Worm (Caenorhabditis elegans) whole organism, L3 larva: ENCODE measurements around the gene him-14.

ENCODE experiments used
- R02D3.7 ChIP-seq: fragments of 150-350 bp; optimal IDR thresholded peaks from 2 replicates; lab custom pipeline; 2014; ENCODE audit warnings: missing biosample characterization, missing genetic modification characterization
- ZK546.5 ChIP-seq: sonication (generic microtip); optimal IDR thresholded peaks from 2 replicates; lab custom pipeline; 2017; ENCODE audit warnings: missing biosample characterization, missing genetic modification characterization
- aly-2 ChIP-seq: fragments of 150-350 bp; optimal IDR thresholded peaks from 2 replicates; lab custom pipeline; 2014; ENCODE audit warnings: missing biosample characterization, missing genetic modification characterization
- ama-1 ChIP-seq: fragments of 150-350 bp; optimal IDR thresholded peaks from 2 replicates; lab custom pipeline; 2018
- ceh-16 ChIP-seq: sonication (generic microtip); optimal IDR thresholded peaks from 2 replicates; lab custom pipeline; 2017; ENCODE audit warnings: missing biosample characterization, missing genetic modification characterization
- ceh-28 ChIP-seq: fragments of 150-350 bp; optimal IDR thresholded peaks from 2 replicates; lab custom pipeline; 2014; ENCODE audit warnings: missing biosample characterization, missing genetic modification reagents, missing genetic modification characterization
- ceh-82 ChIP-seq: fragments of 150-350 bp; optimal IDR thresholded peaks from 2 replicates; lab custom pipeline; 2014; ENCODE audit warnings: missing biosample characterization, missing genetic modification characterization
- ceh-9 ChIP-seq: sonication (generic microtip); optimal IDR thresholded peaks from 2 replicates; lab custom pipeline; 2018; ENCODE audit warnings: missing biosample characterization, missing genetic modification characterization
- daf-12 ChIP-seq: fragments of 150-350 bp; optimal IDR thresholded peaks from 2 replicates; lab custom pipeline; 2014; ENCODE audit warnings: missing biosample characterization, missing genetic modification reagents, missing genetic modification characterization
- egl-27 ChIP-seq: sonication (generic microtip); optimal IDR thresholded peaks from 4 replicates; lab custom pipeline; 2017; ENCODE audit warnings: missing biosample characterization, missing genetic modification reagents, missing genetic modification characterization
- egl-5 ChIP-seq: fragments of 150-350 bp; optimal IDR thresholded peaks from 2 replicates; lab custom pipeline; 2017; ENCODE audit warnings: missing biosample characterization, missing genetic modification reagents, missing genetic modification characterization, inconsistent platforms
- elt-1 ChIP-seq: fragments of 150-350 bp; optimal IDR thresholded peaks from 2 replicates; lab custom pipeline; 2014; ENCODE audit warnings: missing biosample characterization, missing genetic modification characterization
- elt-2 ChIP-seq: sonication (generic microtip); optimal IDR thresholded peaks from 2 replicates; lab custom pipeline; 2016; ENCODE audit warnings: missing genetic modification reagents, mild to moderate bottlenecking, missing genetic modification characterization, missing compliant biosample characterization
- elt-3 ChIP-seq, 3 experiments: fragments of 150-350 bp in 1 of 3; sonication (generic microtip) in 2 of 3; optimal IDR thresholded peaks; 2 replicates in 2 of 3; 4 replicates in 1 of 3; lab custom pipeline; 2014 to 2017; ENCODE audit warnings: missing biosample characterization in 3 of 3, missing genetic modification characterization in 3 of 3
- fkh-10 ChIP-seq: sonication (generic microtip); optimal IDR thresholded peaks from 2 replicates; lab custom pipeline; 2017; ENCODE audit warnings: missing biosample characterization, missing genetic modification reagents, missing genetic modification characterization
- fkh-2 ChIP-seq: fragments of 150-350 bp; optimal IDR thresholded peaks from 2 replicates; lab custom pipeline; 2014; ENCODE audit warnings: missing biosample characterization, missing genetic modification reagents, missing genetic modification characterization
- fos-1 ChIP-seq: fragments of 150-350 bp; optimal IDR thresholded peaks from 2 replicates; lab custom pipeline; 2014; ENCODE audit warnings: missing biosample characterization, missing genetic modification characterization
- hmg-11 ChIP-seq: sonication (generic microtip); optimal IDR thresholded peaks from 2 replicates; lab custom pipeline; 2016; ENCODE audit warnings: missing genetic modification characterization, missing compliant biosample characterization
- jun-1 ChIP-seq: fragments of 150-350 bp; optimal IDR thresholded peaks from 2 replicates; lab custom pipeline; 2014; ENCODE audit warnings: missing biosample characterization, missing genetic modification reagents, missing genetic modification characterization
- lin-15B ChIP-seq: fragments of 150-350 bp; optimal IDR thresholded peaks from 2 replicates; lab custom pipeline; 2014; ENCODE audit warnings: missing biosample characterization, missing genetic modification characterization
- lin-39 ChIP-seq: fragments of 150-350 bp; optimal IDR thresholded peaks from 2 replicates; lab custom pipeline; 2018; ENCODE audit warnings: missing biosample characterization, missing genetic modification reagents, missing genetic modification characterization
- lsy-12 ChIP-seq: sonication (generic microtip); optimal IDR thresholded peaks from 2 replicates; lab custom pipeline; 2016; ENCODE audit warnings: mild to moderate bottlenecking, missing genetic modification characterization, missing compliant biosample characterization
- mml-1 ChIP-seq: fragments of 150-350 bp; sonication (generic microtip); optimal IDR thresholded peaks from 3 replicates; lab custom pipeline; 2014; ENCODE audit warnings: missing biosample characterization, missing genetic modification characterization
- nfya-1 ChIP-seq: sonication (generic microtip); optimal IDR thresholded peaks from 2 replicates; lab custom pipeline; 2017; ENCODE audit warnings: missing genetic modification characterization, mild to moderate bottlenecking, missing compliant biosample characterization, antibody characterized with exemption, moderate library complexity; ENCODE audit not compliant: insufficient read depth
- nhr-11 ChIP-seq: fragments of 150-350 bp; optimal IDR thresholded peaks from 2 replicates; lab custom pipeline; 2014; ENCODE audit warnings: missing biosample characterization, missing genetic modification characterization
- nhr-12 ChIP-seq: fragments of 150-350 bp; optimal IDR thresholded peaks from 2 replicates; lab custom pipeline; 2014; ENCODE audit warnings: missing biosample characterization, missing genetic modification characterization
- nhr-23 ChIP-seq: fragments of 150-350 bp; optimal IDR thresholded peaks from 2 replicates; lab custom pipeline; 2014; ENCODE audit warnings: missing biosample characterization, missing genetic modification reagents, missing genetic modification characterization
- nhr-237 ChIP-seq: fragments of 150-350 bp; optimal IDR thresholded peaks from 2 replicates; lab custom pipeline; 2014; ENCODE audit warnings: missing biosample characterization, missing genetic modification characterization
- nhr-25 ChIP-seq: sonication (generic microtip); optimal IDR thresholded peaks from 2 replicates; lab custom pipeline; 2017; ENCODE audit warnings: missing biosample characterization, missing genetic modification characterization
- nhr-28 ChIP-seq: fragments of 150-350 bp; optimal IDR thresholded peaks from 2 replicates; lab custom pipeline; 2014; ENCODE audit warnings: missing biosample characterization, missing genetic modification characterization
- nhr-43 ChIP-seq: sonication (generic microtip); optimal IDR thresholded peaks from 2 replicates; lab custom pipeline; 2016; ENCODE audit warnings: mild to moderate bottlenecking, missing genetic modification characterization, missing compliant biosample characterization; ENCODE audit not compliant: poor library complexity, severe bottlenecking
- nhr-67 ChIP-seq: fragments of 150-350 bp; optimal IDR thresholded peaks from 2 replicates; lab custom pipeline; 2014; ENCODE audit warnings: missing biosample characterization, missing genetic modification characterization
- nhr-76 ChIP-seq: fragments of 150-350 bp; sonication (generic microtip); optimal IDR thresholded peaks from 5 replicates; lab custom pipeline; 2014; ENCODE audit warnings: missing biosample characterization, missing genetic modification characterization
- nhr-77 ChIP-seq: fragments of 150-350 bp; optimal IDR thresholded peaks from 2 replicates; lab custom pipeline; 2014; ENCODE audit warnings: missing biosample characterization, missing genetic modification characterization
- pha-4 ChIP-seq: fragments of 150-350 bp; optimal IDR thresholded peaks from 2 replicates; lab custom pipeline; 2014; ENCODE audit warnings: missing biosample characterization, missing genetic modification reagents, missing genetic modification characterization
- pqm-1 ChIP-seq: fragments of 150-350 bp; optimal IDR thresholded peaks from 2 replicates; lab custom pipeline; 2017; ENCODE audit warnings: missing biosample characterization, missing genetic modification characterization, inconsistent platforms
- sea-2 ChIP-seq: fragments of 150-350 bp; sonication (generic microtip); optimal IDR thresholded peaks from 4 replicates; lab custom pipeline; 2014; ENCODE audit warnings: missing biosample characterization, missing genetic modification reagents, missing genetic modification characterization
- skn-1 ChIP-seq: fragments of 150-350 bp; optimal IDR thresholded peaks from 2 replicates; lab custom pipeline; 2014; ENCODE audit warnings: missing biosample characterization, missing genetic modification characterization
- snpc-4 ChIP-seq: fragments of 150-350 bp; optimal IDR thresholded peaks from 2 replicates; lab custom pipeline; 2014; ENCODE audit warnings: missing biosample characterization, missing genetic modification characterization
- tbx-2 ChIP-seq: sonication (generic microtip); optimal IDR thresholded peaks from 2 replicates; lab custom pipeline; 2016; ENCODE audit warnings: mild to moderate bottlenecking, missing genetic modification characterization, missing compliant biosample characterization
- unc-39 ChIP-seq: sonication (generic microtip); optimal IDR thresholded peaks from 4 replicates; lab custom pipeline; 2017; ENCODE audit warnings: missing biosample characterization, missing genetic modification characterization
- unc-62 ChIP-seq: fragments of 150-350 bp; sonication (generic microtip); optimal IDR thresholded peaks from 4 replicates; lab custom pipeline; 2014; ENCODE audit warnings: missing biosample characterization, missing genetic modification reagents, missing genetic modification characterization
- zag-1 ChIP-seq: fragments of 150-350 bp; optimal IDR thresholded peaks from 2 replicates; lab custom pipeline; 2014; ENCODE audit warnings: missing biosample characterization, missing genetic modification characterization
- ztf-11 ChIP-seq: fragments of 150-350 bp; optimal IDR thresholded peaks from 2 replicates; lab custom pipeline; 2014; ENCODE audit warnings: missing biosample characterization, missing genetic modification characterization
- ztf-4 ChIP-seq: fragments of 150-350 bp; optimal IDR thresholded peaks from 2 replicates; lab custom pipeline; 2014; ENCODE audit warnings: missing biosample characterization, missing genetic modification characterization

The him-14 gene

DNA sequence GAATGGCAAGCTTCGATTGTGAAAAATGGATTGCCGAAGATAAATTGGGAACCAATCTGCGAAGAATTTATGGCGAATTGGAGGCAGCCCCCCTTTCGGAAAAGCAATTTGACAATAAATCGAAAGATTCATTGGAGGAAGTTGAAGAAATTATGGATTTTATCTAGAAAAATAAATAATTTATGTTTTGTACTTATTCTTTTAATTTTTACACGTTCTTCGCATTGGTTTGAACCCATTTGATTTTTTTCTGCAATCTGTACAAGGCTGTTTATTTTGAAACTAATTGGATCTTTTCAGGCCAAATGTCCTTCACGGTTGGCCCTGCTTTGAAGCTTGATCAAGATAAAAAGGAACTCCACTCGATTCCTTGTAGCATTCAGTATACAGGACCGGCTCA lies 16.8 kb downstream of the him-14 start, which contains the start of gene ZK1127.13:
Gene ZK1127.13, plus strand, starts transcription at position 301 of the 400 bp plus-strand sequence.
- TF ChIP-seq ztf-11 (tag; lab: Kevin White, UChicago) (no peak), lin-15B (tag; lab: Kevin White, UChicago) (no peak), nhr-76 (tag; lab: Kevin White, UChicago) (no peak), nhr-77 (no peak), daf-12 (tag; lab: Kevin White, UChicago) (no peak), skn-1 (tag; lab: Kevin White, UChicago) (no peak), unc-39 (tag; lab: Kevin White, UChicago) (no peak), nhr-67 (tag; lab: Kevin White, UChicago) (no peak), nfya-1 (tag; lab: Kevin White, UChicago) (no peak), nhr-23 (tag; lab: Kevin White, UChicago) (no peak), ceh-9 (tag; lab: Kevin White, UChicago) (no peak), zag-1 (tag; lab: Kevin White, UChicago) (no peak), elt-3 (tag; optimal IDR thresholded peaks at IDR 0.05; lab: Kevin White, UChicago) (no peak), R02D3.7 (tag; lab: Kevin White, UChicago) (no peak), mml-1 (tag; lab: Kevin White, UChicago) (no peak)
- TF ChIP-seq, all 47 proteins: peak for 0

DNA sequence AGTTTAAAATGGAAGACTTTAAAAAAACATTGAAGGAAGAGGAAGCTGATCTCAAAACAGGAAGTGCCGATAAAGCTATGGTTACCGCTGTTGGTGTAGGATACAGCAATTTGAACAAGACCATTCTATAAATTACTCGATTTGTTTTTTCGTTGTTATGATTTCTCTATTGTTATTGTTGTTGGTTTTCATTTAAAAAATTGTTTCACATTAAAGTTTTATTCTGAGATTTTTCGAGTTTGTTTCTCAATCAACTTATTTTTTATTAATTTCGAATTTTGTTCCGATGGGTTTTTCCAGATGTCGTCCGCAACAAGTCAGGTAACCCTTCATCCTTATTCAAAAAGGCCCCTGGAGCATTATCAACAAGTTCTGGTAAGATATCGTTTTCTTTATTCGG lies 18.0 kb downstream of the him-14 start, which contains the start of gene ZK1127.12:
Gene ZK1127.12, plus strand, starts transcription at position 301 of the 400 bp plus-strand sequence.
- TF ChIP-seq R02D3.7 (tag; lab: Kevin White, UChicago), result no peak
- TF ChIP-seq ztf-11 (tag; lab: Kevin White, UChicago), result no peak
- no peak for TF ChIP-seq ceh-82 (tag; lab: Kevin White, UChicago)
- TF ChIP-seq fkh-10 (GFP tag; lab: Kevin White, UChicago), result no peak
- TF ChIP-seq pha-4 (tag; lab: Kevin White, UChicago), result no peak
- no peak for TF ChIP-seq zag-1 (tag; lab: Kevin White, UChicago)

DNA sequence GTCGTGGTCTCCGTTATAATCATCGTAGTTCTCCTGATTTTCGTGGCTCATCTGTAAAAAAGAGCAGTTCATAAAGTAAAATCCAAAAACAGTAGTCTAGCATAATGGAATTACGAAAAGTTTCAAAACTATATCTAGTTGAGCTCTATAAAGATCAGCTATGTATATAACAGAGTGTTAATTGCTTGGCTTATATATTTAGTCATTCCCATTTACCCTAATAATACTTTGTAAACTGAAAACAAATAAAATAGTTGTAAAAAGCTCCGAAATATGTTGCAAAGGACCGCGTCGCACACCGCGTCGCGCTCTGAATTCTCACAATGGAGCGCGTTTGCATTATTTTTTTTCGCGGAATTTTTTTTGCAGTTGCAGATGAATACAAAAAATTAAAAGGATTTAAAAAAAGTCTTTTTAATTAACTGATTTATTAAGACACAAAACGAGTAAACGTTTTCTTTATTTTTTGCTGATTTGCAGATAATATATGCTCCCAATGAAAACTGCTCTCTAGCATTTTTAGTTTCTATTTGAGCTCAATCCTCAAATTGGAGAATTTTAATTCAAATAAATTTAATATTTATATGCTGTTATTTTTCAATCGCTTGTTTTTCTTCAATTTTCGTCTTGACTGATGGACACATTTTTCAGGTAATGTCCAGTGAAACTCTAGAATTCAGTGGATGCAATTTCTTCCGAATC lies 19.6 kb downstream of the him-14 start, which contains the start of the genes tcer-1 and ZK1127.5:
Gene tcer-1, minus strand, starts transcription at position 51 of the 702 bp plus-strand sequence.
Gene ZK1127.5, plus strand, starts transcription at position 652 of the 702 bp plus-strand sequence.
- peak; percentile 53 for TF ChIP-seq egl-5 (tag; lab: Kevin White, UChicago)
- TF ChIP-seq skn-1 (tag; lab: Kevin White, UChicago), result no peak
- TF ChIP-seq unc-39 (tag; lab: Kevin White, UChicago), result no peak
- TF ChIP-seq daf-12 (tag; lab: Kevin White, UChicago), result no peak
- TF ChIP-seq pqm-1 (tag; lab: Kevin White, UChicago), result peak; percentile 21
- TF ChIP-seq lsy-12 (tag; lab: Kevin White, UChicago), result no peak
- no peak for TF ChIP-seq ztf-11 (tag; lab: Kevin White, UChicago)
- TF ChIP-seq ceh-9 (tag; lab: Kevin White, UChicago), result no peak
- no peak for TF ChIP-seq nhr-76 (tag; lab: Kevin White, UChicago)
- TF ChIP-seq pha-4 (tag; lab: Kevin White, UChicago), result peak; percentile 83
- no peak for TF ChIP-seq elt-3 (tag; optimal IDR thresholded peaks at IDR 0.05; lab: Kevin White, UChicago)
- no peak for TF ChIP-seq mml-1 (tag; lab: Kevin White, UChicago)
- no peak for TF ChIP-seq ceh-28 (tag; lab: Kevin White, UChicago)
- TF ChIP-seq zag-1 (tag; lab: Kevin White, UChicago), result no peak
- no peak for TF ChIP-seq elt-1
- peak; percentile 25 for TF ChIP-seq nhr-25 (tag; lab: Kevin White, UChicago)
- no peak for TF ChIP-seq ZK546.5
- no peak for TF ChIP-seq nhr-237 (tag; lab: Kevin White, UChicago)
- TF ChIP-seq hmg-11 (tag; lab: Kevin White, UChicago), result peak; percentile 70
- no peak for TF ChIP-seq R02D3.7 (tag; lab: Kevin White, UChicago)
- TF ChIP-seq jun-1 (tag; lab: Kevin White, UChicago), result no peak
- TF ChIP-seq unc-62 (GFP tag; lab: Kevin White, UChicago), result no peak
- peak; percentile 74 for TF ChIP-seq nfya-1 (tag; lab: Kevin White, UChicago)
- TF ChIP-seq aly-2, result no peak
- no peak for TF ChIP-seq ceh-82 (tag; lab: Kevin White, UChicago)
- TF ChIP-seq nhr-12, result no peak
- TF ChIP-seq nhr-23 (tag; lab: Kevin White, UChicago), result peak; percentile 39
- no peak for TF ChIP-seq fkh-10 (GFP tag; lab: Kevin White, UChicago)
- no peak for TF ChIP-seq sea-2 (GFP tag; lab: Kevin White, UChicago)
- no peak for TF ChIP-seq nhr-67 (tag; lab: Kevin White, UChicago)
- no peak for TF ChIP-seq nhr-77
- TF ChIP-seq ama-1 (lab: Kevin White, UChicago), result no peak
- TF ChIP-seq nhr-28 (tag; lab: Kevin White, UChicago), result no peak
- TF ChIP-seq elt-2, result peak; percentile 37
- no peak for TF ChIP-seq fkh-2 (tag; lab: Kevin White, UChicago)
- no peak for TF ChIP-seq ceh-16 (tag; lab: Kevin White, UChicago)
- peak; percentile 20 for TF ChIP-seq lin-39 (tag; lab: Kevin White, UChicago)
- no peak for TF ChIP-seq nhr-11
- TF ChIP-seq ztf-4, result no peak
- TF ChIP-seq egl-27 (tag; lab: Kevin White, UChicago), result no peak
- peak; percentile 64 for TF ChIP-seq snpc-4
- TF ChIP-seq nhr-43 (tag; lab: Kevin White, UChicago), result no peak
- TF ChIP-seq tbx-2 (tag; lab: Kevin White, UChicago), result no peak
- no peak for TF ChIP-seq fos-1 (tag; lab: Kevin White, UChicago)
